Worm (Caenorhabditis elegans) whole organism, late embryonic: ENCODE results near the gene B0416.10.

ENCODE experiments used
- C08G9.2 ChIP-seq: sonication (generic microtip); optimal IDR thresholded peaks from 2 replicates; lab custom pipeline; 2016; ENCODE audit warnings: mild to moderate bottlenecking, missing genetic modification characterization, moderate library complexity, missing compliant biosample characterization
- ceh-22 ChIP-seq: sonication (generic microtip); optimal IDR thresholded peaks from 2 replicates; lab custom pipeline; 2017; ENCODE audit warnings: missing biosample characterization, missing genetic modification characterization
- ceh-31 ChIP-seq: sonication (generic microtip); optimal IDR thresholded peaks from 2 replicates; lab custom pipeline; 2016; ENCODE audit warnings: missing genetic modification characterization, missing compliant biosample characterization
- ceh-9 ChIP-seq: sonication (generic microtip); optimal IDR thresholded peaks from 2 replicates; lab custom pipeline; 2016; ENCODE audit warnings: mild to moderate bottlenecking, missing genetic modification characterization, inconsistent platforms, missing compliant biosample characterization
- elt-2 ChIP-seq: sonication (generic microtip); optimal IDR thresholded peaks from 2 replicates; lab custom pipeline; 2016; ENCODE audit warnings: missing genetic modification reagents, missing genetic modification characterization, missing compliant biosample characterization
- hlh-30 ChIP-seq: sonication (generic microtip); optimal IDR thresholded peaks from 2 replicates; lab custom pipeline; 2017; ENCODE audit warnings: antibody characterized with exemption, missing genetic modification characterization, missing compliant biosample characterization; ENCODE audit not compliant: insufficient read depth
- pros-1 ChIP-seq: fragments of 150-350 bp; optimal IDR thresholded peaks from 2 replicates; lab custom pipeline; 2014; ENCODE audit warnings: missing biosample characterization, missing genetic modification reagents, missing genetic modification characterization
- ref-2 ChIP-seq: sonication (generic microtip); optimal IDR thresholded peaks from 2 replicates; lab custom pipeline; 2016; ENCODE audit warnings: missing genetic modification characterization, missing compliant biosample characterization
- tbx-2 ChIP-seq: sonication (generic microtip); optimal IDR thresholded peaks from 2 replicates; lab custom pipeline; 2016; ENCODE audit warnings: missing genetic modification characterization, missing compliant biosample characterization
- unc-42 ChIP-seq: sonication (generic microtip); optimal IDR thresholded peaks from 2 replicates; lab custom pipeline; 2016; ENCODE audit warnings: missing genotype, missing genetic modification characterization, missing compliant biosample characterization
- unc-86 ChIP-seq: sonication (generic microtip); optimal IDR thresholded peaks from 2 replicates; lab custom pipeline; 2016; ENCODE audit warnings: missing genetic modification characterization, missing compliant biosample characterization

ce11 chrX:9296591-9296990, 22.1 kb upstream of the B0416.10 start, which contains the start of gene gly-13:
- TF ChIP-seq unc-86 (tag; lab: Kevin White, UChicago) (peak; percentile 60), tbx-2 (tag; lab: Kevin White, UChicago) (peak; percentile 76), elt-2 (tag; lab: Kevin White, UChicago) (peak; percentile 82), C08G9.2 (tag; lab: Kevin White, UChicago) (no peak), unc-42 (peak; percentile 23), ceh-31 (peak; percentile 57), hlh-30 (tag; lab: Kevin White, UChicago) (no peak), pros-1 (tag; lab: Kevin White, UChicago) (no peak), ceh-9 (no peak), ref-2 (peak; percentile 44), ceh-22 (tag; lab: Kevin White, UChicago) (no peak)
